Fruit fly (Drosophila melanogaster): ENCODE measurements around the gene hiw.

The hiw gene

dm6 chrX:15026897-15027296 lies 36.3 kb downstream of the hiw start (continued):
- TF ChIP-seq CG10654 (GFP tag; optimal IDR thresholded peaks at IDR 0.05), result no peak
- no peak for TF ChIP-seq trem (tag; optimal IDR thresholded peaks at IDR 0.05)
- no peak for TF ChIP-seq maf-S (GFP tag; optimal IDR thresholded peaks at IDR 0.05)
- peak; percentile 42 for TF ChIP-seq Xrp1 (GFP tag; IDR thresholded peaks at IDR 0.05)
- TF ChIP-seq CG12942 (GFP tag; optimal IDR thresholded peaks at IDR 0.05), result no peak
- TF ChIP-seq z (GFP tag; IDR thresholded peaks at IDR 0.05), result 0 out of 3 replicates have a peak, but pooled peaks have one; percentile 38
- no peak for TF ChIP-seq CG43689 (GFP tag; IDR thresholded peaks at IDR 0.05)
- TF ChIP-seq CG14710 (tag; optimal IDR thresholded peaks at IDR 0.05), result no peak
- TF ChIP-seq gem (tag; optimal IDR thresholded peaks at IDR 0.05), result peak; percentile 46
- TF ChIP-seq CG33557 (GFP tag; optimal IDR thresholded peaks at IDR 0.05), result no peak
- no peak for TF ChIP-seq Bdp1 (GFP tag; optimal IDR thresholded peaks at IDR 0.05)
- no peak for TF ChIP-seq toy (GFP tag; IDR thresholded peaks at IDR 0.05)
- no peak for TF ChIP-seq H2.0 (GFP tag; IDR thresholded peaks at IDR 0.05)
- TF ChIP-seq grn (GFP tag; optimal IDR thresholded peaks at IDR 0.05), result no peak
- no peak for TF ChIP-seq CG5180 (GFP tag; optimal IDR thresholded peaks at IDR 0.05)
- no peak for TF ChIP-seq CG13624 (GFP tag; optimal IDR thresholded peaks at IDR 0.05)
- no peak for TF ChIP-seq cg (GFP tag; optimal IDR thresholded peaks at IDR 0.05)
- peak; percentile 35 for TF ChIP-seq dmrt99B (tag; optimal IDR thresholded peaks at IDR 0.05)
- TF ChIP-seq CG10209 (GFP tag; optimal IDR thresholded peaks at IDR 0.05), result no peak
- no peak for TF ChIP-seq CG14965 (GFP tag; optimal IDR thresholded peaks at IDR 0.05; ENCODE audit: borderline replicate concordance)
- TF ChIP-seq crp (GFP tag; optimal IDR thresholded peaks at IDR 0.05), result no peak
- TF ChIP-seq esg (GFP tag; conservative IDR thresholded peaks at IDR 0.05), result no peak
- TF ChIP-seq Optix (GFP tag; IDR thresholded peaks at IDR 0.05), result no peak
- TF ChIP-seq CG7357 (GFP tag; IDR thresholded peaks at IDR 0.05), result no peak
- TF ChIP-seq psq (GFP tag; optimal IDR thresholded peaks at IDR 0.05), result no peak
- no peak for TF ChIP-seq Camta (GFP tag; optimal IDR thresholded peaks at IDR 0.05)
- no peak for TF ChIP-seq dimm (GFP tag; IDR thresholded peaks at IDR 0.05)
- no peak for TF ChIP-seq ap (GFP tag; IDR thresholded peaks at IDR 0.05)
- no peak for TF ChIP-seq Atf6 (GFP tag; IDR thresholded peaks at IDR 0.05)
- peak; percentile 46 for TF ChIP-seq zf30C (GFP tag; optimal IDR thresholded peaks at IDR 0.05)
- TF ChIP-seq Poxn (GFP tag; IDR thresholded peaks at IDR 0.05), result no peak
- no peak for TF ChIP-seq CG8765 (GFP tag; IDR thresholded peaks at IDR 0.05)
- 0 out of 3 replicates have a peak, but pooled peaks have one; percentile 59 for TF ChIP-seq ci (GFP tag; IDR thresholded peaks at IDR 0.05)
- no peak for TF ChIP-seq CG12236 (GFP tag; optimal IDR thresholded peaks at IDR 0.05)
- TF ChIP-seq CG18764 (GFP tag; optimal IDR thresholded peaks at IDR 0.05), result no peak
- 0 out of 3 replicates have a peak, but pooled peaks have one; percentile 26 for TF ChIP-seq H15 (GFP tag; IDR thresholded peaks at IDR 0.05)
- TF ChIP-seq CG9797 (GFP tag; optimal IDR thresholded peaks at IDR 0.05), result no peak
- TF ChIP-seq BtbVII (GFP tag; optimal IDR thresholded peaks at IDR 0.05), result no peak
- TF ChIP-seq CG6175 (GFP tag; IDR thresholded peaks at IDR 0.05), result no peak
- no peak for TF ChIP-seq nau (GFP tag; optimal IDR thresholded peaks at IDR 0.05)
- TF ChIP-seq CG6813 (GFP tag; optimal IDR thresholded peaks at IDR 0.05), result no peak
- no peak for TF ChIP-seq CG10565 (GFP tag; optimal IDR thresholded peaks at IDR 0.05)
- peak; percentile 3 for TF ChIP-seq CG12391 (tag; optimal IDR thresholded peaks at IDR 0.05)
- TF ChIP-seq CG6683 (GFP tag; optimal IDR thresholded peaks at IDR 0.05), result no peak
- TF ChIP-seq CG10321 (GFP tag; IDR thresholded peaks at IDR 0.05), result no peak
- TF ChIP-seq Side (GFP tag; optimal IDR thresholded peaks at IDR 0.05), result no peak
- TF ChIP-seq gsb (GFP tag; IDR thresholded peaks at IDR 0.05), result no peak
- TF ChIP-seq caup (GFP tag; optimal IDR thresholded peaks at IDR 0.05; ENCODE audit: severe bottlenecking), result no peak
- no peak for TF ChIP-seq CG9817 (tag; optimal IDR thresholded peaks at IDR 0.05)
- no peak for TF ChIP-seq CG4854 (GFP tag; optimal IDR thresholded peaks at IDR 0.05)
- TF ChIP-seq Oaz (GFP tag; IDR thresholded peaks at IDR 0.05), result no peak
- TF ChIP-seq gcm2 (GFP tag; optimal IDR thresholded peaks at IDR 0.05), result no peak
